Fruit fly (Drosophila melanogaster): ENCODE data around the gene Ctr9.

Ctr9 gene

DNA sequence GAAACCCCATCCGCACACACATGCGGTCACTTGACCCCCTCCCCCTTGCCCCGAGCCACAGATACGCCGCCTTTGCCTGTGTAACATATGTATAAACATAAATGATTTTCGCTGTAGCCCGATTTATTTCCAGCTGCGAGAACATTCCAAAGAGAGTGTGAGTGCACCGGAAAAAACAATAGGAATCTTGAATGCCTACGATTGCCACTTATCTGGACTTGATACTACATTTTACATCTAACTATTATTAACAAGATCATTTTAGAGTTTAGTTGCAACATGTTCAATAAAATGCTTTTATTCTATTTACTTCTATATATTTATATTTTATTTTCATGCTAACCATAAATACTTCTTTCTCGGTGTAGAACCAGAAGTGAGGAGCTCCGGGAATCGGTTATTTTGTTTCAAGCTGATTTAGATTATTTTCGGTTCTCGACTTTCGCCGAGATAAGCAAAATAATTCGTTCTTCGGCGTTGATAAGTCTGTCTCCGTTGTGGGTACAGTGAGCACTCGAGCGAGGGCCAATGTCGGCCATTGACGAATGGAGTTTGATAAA lies 6.9 kb upstream of the Ctr9 start (continued):
- TF ChIP-seq Eip93F (GFP tag; optimal IDR thresholded peaks at IDR 0.05) (peak; percentile 43), eg (GFP tag; IDR thresholded peaks at IDR 0.05) (peak; percentile 68; the same call in 2 of the 3 replicates), Blimp-1 (GFP tag; optimal IDR thresholded peaks at IDR 0.05) (peak; percentile 48), CG31627 (GFP tag; optimal IDR thresholded peaks at IDR 0.05) (peak; percentile 58), CG4318 (GFP tag; optimal IDR thresholded peaks at IDR 0.05) (no peak), Smox (GFP tag; optimal IDR thresholded peaks at IDR 0.05) (no peak), fkh (GFP tag; optimal IDR thresholded peaks at IDR 0.05) (no peak), CG9139 (GFP tag; optimal IDR thresholded peaks at IDR 0.05) (no peak), Gug (GFP tag; IDR thresholded peaks at IDR 0.05) (peak; percentile 43; the same call in 1 of the 2 replicates), Ets21C (GFP tag; optimal IDR thresholded peaks at IDR 0.05) (no peak), net (GFP tag; optimal IDR thresholded peaks at IDR 0.05) (peak; percentile 70), Eip75B (GFP tag; optimal IDR thresholded peaks at IDR 0.05) (no peak), Met (GFP tag; optimal IDR thresholded peaks at IDR 0.05) (no peak), CG11294 (GFP tag; IDR thresholded peaks at IDR 0.05) (peak; percentile 26; the same call in 1 of the 2 replicates), fd59A (GFP tag; optimal IDR thresholded peaks at IDR 0.05) (no peak), CG6792 (GFP tag; optimal IDR thresholded peaks at IDR 0.05) (peak; percentile 65), CG11902 (GFP tag; optimal IDR thresholded peaks at IDR 0.05) (peak; percentile 40), acj6 (GFP tag; optimal IDR thresholded peaks at IDR 0.05) (peak; percentile 60), CG6854 (GFP tag; optimal IDR thresholded peaks at IDR 0.05) (peak; percentile 33), ss (GFP tag; optimal IDR thresholded peaks at IDR 0.05) (peak in 1 of 2 experiments; percentile 46), Eip78C (GFP tag) (peak; percentile 88), dsx (GFP tag; optimal IDR thresholded peaks at IDR 0.05; ENCODE audit: poor library complexity, severe bottlenecking) (peak; percentile 62), vri (GFP tag; optimal IDR thresholded peaks at IDR 0.05) (peak; percentile 32), CG32006 (GFP tag; optimal IDR thresholded peaks at IDR 0.05) (no peak), esn (GFP tag; optimal IDR thresholded peaks at IDR 0.05) (peak; percentile 82), salr (GFP tag; optimal IDR thresholded peaks at IDR 0.05) (no peak), dac (GFP tag; optimal IDR thresholded peaks at IDR 0.05) (no peak), Hr39 (GFP tag; optimal IDR thresholded peaks at IDR 0.05) (peak; percentile 52), CG10669 (GFP tag; optimal IDR thresholded peaks at IDR 0.05) (no peak), CG6163 (GFP tag; IDR thresholded peaks at IDR 0.05) (peak; percentile 40; the same call in 1 of the 3 replicates), CG6808 (GFP tag; optimal IDR thresholded peaks at IDR 0.05) (peak; percentile 66), lz (GFP tag; optimal IDR thresholded peaks at IDR 0.05) (peak; percentile 52), spab (GFP tag; optimal IDR thresholded peaks at IDR 0.05) (no peak), CG15336 (GFP tag; IDR thresholded peaks at IDR 0.05) (peak; percentile 70), CG34406 (GFP tag; optimal IDR thresholded peaks at IDR 0.05) (peak; percentile 68), cyc (GFP tag; optimal IDR thresholded peaks at IDR 0.05) (peak; percentile 50)

DNA sequence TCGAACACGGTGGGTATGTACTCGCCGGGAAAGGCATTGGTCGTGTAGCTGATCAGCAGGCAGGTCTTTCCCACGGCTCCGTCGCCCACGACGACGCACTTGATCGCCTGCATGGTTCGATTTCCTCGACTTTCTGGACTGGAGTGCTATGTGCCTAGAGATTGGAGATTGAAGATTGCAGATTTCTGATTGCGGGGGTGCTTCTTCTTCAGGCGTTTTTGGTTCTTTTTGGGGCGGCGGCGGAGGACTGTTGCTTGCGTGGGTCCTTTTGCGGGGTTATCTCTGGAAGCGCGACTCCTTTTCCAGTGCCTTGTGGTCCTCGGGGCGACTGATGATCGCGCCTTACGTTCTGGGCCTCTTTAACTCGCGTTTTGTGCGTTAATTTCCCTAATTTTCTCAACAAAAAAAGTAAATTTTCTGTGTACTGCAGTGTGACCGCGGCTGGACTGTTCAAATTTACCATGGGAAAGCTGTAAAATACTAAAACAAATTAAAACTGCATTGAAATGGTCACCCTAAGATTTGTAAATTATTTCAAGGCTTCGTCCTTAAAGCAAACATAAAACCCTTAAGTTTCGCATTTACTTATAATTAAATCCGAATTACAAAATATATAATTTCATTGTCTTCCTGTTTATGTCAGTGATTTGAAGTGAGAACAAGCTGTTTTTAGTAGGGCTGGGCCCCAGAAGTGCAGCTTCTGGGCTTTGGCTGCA lies 4.6 kb upstream of the Ctr9 start, which contains the start of the genes Rac1 and Acat2:
TSS of gene Rac1 (minus strand) at position 450 of the 716 bp plus-strand sequence.
TSS of gene Acat2 (plus strand) at position 711 of the 716 bp plus-strand sequence.
- TF ChIP-seq Eip75B (GFP tag; optimal IDR thresholded peaks at IDR 0.05): no peak
- TF ChIP-seq svp (GFP tag): no peak
- TF ChIP-seq Hr4 (GFP tag; optimal IDR thresholded peaks at IDR 0.05): no peak
- no peak for TF ChIP-seq CG6854 (GFP tag; optimal IDR thresholded peaks at IDR 0.05)
- no peak for TF ChIP-seq CG9139 (GFP tag; optimal IDR thresholded peaks at IDR 0.05)
- no peak for TF ChIP-seq achi (GFP tag; optimal IDR thresholded peaks at IDR 0.05)
- TF ChIP-seq CG3032 (tag; optimal IDR thresholded peaks at IDR 0.05): no peak
- TF ChIP-seq Sox14 (GFP tag; optimal IDR thresholded peaks at IDR 0.05): peak; percentile 48
- no peak for TF ChIP-seq esn (GFP tag; optimal IDR thresholded peaks at IDR 0.05)
- TF ChIP-seq lz (GFP tag; optimal IDR thresholded peaks at IDR 0.05): no peak
- no peak for TF ChIP-seq Ets21C (GFP tag; optimal IDR thresholded peaks at IDR 0.05)
- TF ChIP-seq salr (GFP tag; optimal IDR thresholded peaks at IDR 0.05): no peak
- TF ChIP-seq CG31627 (GFP tag; optimal IDR thresholded peaks at IDR 0.05): peak; percentile 1
- TF ChIP-seq dac (GFP tag; optimal IDR thresholded peaks at IDR 0.05): no peak
- TF ChIP-seq CG8119 (GFP tag; IDR thresholded peaks at IDR 0.05): no peak
- TF ChIP-seq CG11762 (GFP tag; optimal IDR thresholded peaks at IDR 0.05; ENCODE audit: insufficient read depth): no peak
- TF ChIP-seq fd85E (GFP tag; optimal IDR thresholded peaks at IDR 0.05): no peak
- no peak for TF ChIP-seq CG1621 (tag; optimal IDR thresholded peaks at IDR 0.05)
- TF ChIP-seq CG3919 (GFP tag; optimal IDR thresholded peaks at IDR 0.05): no peak
- peak; percentile 56 for TF ChIP-seq fkh (GFP tag; optimal IDR thresholded peaks at IDR 0.05)
- TF ChIP-seq fd59A (GFP tag; optimal IDR thresholded peaks at IDR 0.05): no peak
- TF ChIP-seq Hr39 (GFP tag; optimal IDR thresholded peaks at IDR 0.05): no peak
